Worm (Caenorhabditis elegans): ENCODE measurements around the gene srh-98.
A peak's percentile ranks its signal among the peaks of the same experiment; 100 is the strongest.

srh-98 gene

DNA sequence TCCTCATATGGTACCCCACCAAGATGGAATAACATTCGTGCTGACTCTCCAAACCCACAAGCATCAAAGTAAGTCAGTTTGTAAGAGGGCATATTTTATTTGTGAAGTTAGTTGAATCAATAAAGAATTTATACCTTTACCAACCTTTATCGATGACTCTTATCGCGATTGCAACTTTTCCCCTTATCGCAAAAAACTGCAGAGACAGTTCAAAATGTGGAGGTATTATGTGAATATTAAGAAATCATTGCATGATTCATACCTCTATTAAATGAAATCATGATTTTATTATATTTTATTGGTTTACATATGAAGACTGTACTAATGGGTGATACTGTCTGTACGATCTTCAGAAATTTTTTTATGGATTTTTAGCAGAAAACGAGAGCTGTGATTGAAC lies 3.4 kb downstream of the srh-98 start, which contains the start of gene gst-22:
Gene gst-22, minus strand, starts transcription at position 103 of the 400 bp plus-strand sequence.
- TF ChIP-seq pqm-1 (tag; optimal IDR thresholded peaks at IDR 0.05) (peak; percentile 97), unc-62 (GFP tag; optimal IDR thresholded peaks at IDR 0.05) (no peak), elt-2 (tag; optimal IDR thresholded peaks at IDR 0.05) (peak; percentile 92), ama-1 (optimal IDR thresholded peaks at IDR 0.05) (no peak), jun-1 (tag; optimal IDR thresholded peaks at IDR 0.05) (peak; percentile 48), ceh-28 (tag; optimal IDR thresholded peaks at IDR 0.05) (peak; percentile 2)

DNA sequence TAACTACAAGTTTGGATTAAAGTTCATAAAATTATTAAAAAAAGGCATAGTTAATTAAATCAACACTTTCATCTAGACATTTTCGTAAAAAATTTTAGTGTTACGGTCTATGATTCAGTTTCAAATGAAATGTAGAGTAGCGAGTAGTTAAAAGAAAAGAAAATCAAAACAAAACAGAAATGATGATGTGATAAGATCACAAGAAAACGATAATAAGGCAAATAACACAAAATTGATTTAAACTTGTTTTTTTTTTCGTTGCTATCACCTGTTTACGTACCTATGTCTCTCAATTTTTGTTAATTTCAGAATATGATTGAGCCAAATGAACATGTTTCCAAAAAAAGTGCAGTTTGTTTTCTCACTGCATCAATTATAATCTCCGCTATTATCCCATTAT lies 5.7 kb downstream of the srh-98 start, which contains the start of the genes F21H7.2 and F21H7.12:
Gene F21H7.2, minus strand, starts transcription at position 101 of the 400 bp plus-strand sequence.
Gene F21H7.12, plus strand, starts transcription at position 270 of the 400 bp plus-strand sequence.
- TF ChIP-seq elt-2 (tag; optimal IDR thresholded peaks at IDR 0.05) (no peak), nhr-43 (tag; optimal IDR thresholded peaks at IDR 0.05; ENCODE audit: poor library complexity, severe bottlenecking) (no peak), unc-62 (GFP tag; optimal IDR thresholded peaks at IDR 0.05) (no peak), ztf-11 (tag; optimal IDR thresholded peaks at IDR 0.05) (no peak), ZK546.5 (tag; optimal IDR thresholded peaks at IDR 0.05) (no peak), ama-1 (optimal IDR thresholded peaks at IDR 0.05) (no peak), R02D3.7 (tag; optimal IDR thresholded peaks at IDR 0.05) (no peak), nhr-76 (tag; optimal IDR thresholded peaks at IDR 0.05) (no peak), fos-1 (tag; optimal IDR thresholded peaks at IDR 0.05) (no peak), ceh-9 (tag; optimal IDR thresholded peaks at IDR 0.05) (no peak)

DNA sequence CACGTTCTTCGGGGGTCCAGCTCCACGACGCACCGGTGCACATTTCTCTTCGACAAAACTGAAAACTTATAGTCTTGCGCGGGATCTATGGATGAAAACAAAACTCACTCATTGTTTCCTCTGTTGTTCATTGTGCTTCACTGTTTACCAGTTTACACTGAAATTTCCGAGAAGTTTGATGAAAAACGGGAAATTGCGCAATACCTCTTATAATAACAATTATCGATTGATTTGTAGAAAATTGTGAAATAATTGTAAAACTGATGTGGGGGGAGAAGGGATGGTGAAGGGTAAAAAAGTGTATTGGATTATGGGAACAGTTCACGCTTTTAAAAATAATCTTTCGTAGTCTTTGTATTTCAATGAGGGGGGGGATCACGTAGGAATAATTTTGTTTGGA lies 6.1 kb downstream of the srh-98 start:
- TF ChIP-seq pha-4 (tag; optimal IDR thresholded peaks at IDR 0.05) (no peak), aly-2 (tag; optimal IDR thresholded peaks at IDR 0.05) (no peak)

DNA sequence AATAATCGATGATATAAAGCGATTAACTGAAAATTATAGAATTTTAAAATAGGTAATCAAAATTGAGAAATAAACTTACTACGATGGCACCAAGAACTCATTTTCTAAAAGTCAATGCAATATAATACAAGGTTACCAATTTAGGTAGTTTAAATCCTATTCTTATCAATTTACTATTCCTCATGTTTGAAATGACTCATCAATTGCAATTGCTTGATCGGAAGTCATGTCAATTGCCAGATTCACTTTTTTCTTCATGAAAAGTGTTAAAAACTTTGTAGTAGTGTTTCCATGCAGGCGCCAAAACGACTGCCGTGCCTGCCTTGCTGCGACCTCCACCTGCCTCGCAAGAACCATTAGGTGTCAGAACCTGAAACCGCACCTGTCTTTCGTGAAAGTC lies 9.0 kb downstream of the srh-98 start, which contains the start of gene F11A5.13:
Gene F11A5.13, minus strand, starts transcription at position 101 of the 400 bp plus-strand sequence.
- TF ChIP-seq ceh-82 (tag; optimal IDR thresholded peaks at IDR 0.05) (no peak), pha-4 (tag; optimal IDR thresholded peaks at IDR 0.05) (no peak), ZK546.5 (tag; optimal IDR thresholded peaks at IDR 0.05) (no peak), nfya-1 (tag; optimal IDR thresholded peaks at IDR 0.05; ENCODE audit: insufficient read depth) (no peak), mdl-1 (tag; optimal IDR thresholded peaks at IDR 0.05) (no peak), ceh-9 (tag; optimal IDR thresholded peaks at IDR 0.05) (no peak), elt-2 (tag; optimal IDR thresholded peaks at IDR 0.05) (no peak), fos-1 (tag; optimal IDR thresholded peaks at IDR 0.05) (no peak), elt-1 (tag; optimal IDR thresholded peaks at IDR 0.05) (no peak), R02D3.7 (tag; optimal IDR thresholded peaks at IDR 0.05) (no peak), ama-1 (optimal IDR thresholded peaks at IDR 0.05) (no peak), ceh-28 (tag; optimal IDR thresholded peaks at IDR 0.05) (no peak), ceh-16 (tag; optimal IDR thresholded peaks at IDR 0.05) (no peak), fkh-10 (GFP tag; optimal IDR thresholded peaks at IDR 0.05) (no peak), egl-5 (tag; optimal IDR thresholded peaks at IDR 0.05) (no peak), nhr-43 (tag; optimal IDR thresholded peaks at IDR 0.05; ENCODE audit: poor library complexity, severe bottlenecking) (no peak), mml-1 (tag; optimal IDR thresholded peaks at IDR 0.05) (no peak)

DNA sequence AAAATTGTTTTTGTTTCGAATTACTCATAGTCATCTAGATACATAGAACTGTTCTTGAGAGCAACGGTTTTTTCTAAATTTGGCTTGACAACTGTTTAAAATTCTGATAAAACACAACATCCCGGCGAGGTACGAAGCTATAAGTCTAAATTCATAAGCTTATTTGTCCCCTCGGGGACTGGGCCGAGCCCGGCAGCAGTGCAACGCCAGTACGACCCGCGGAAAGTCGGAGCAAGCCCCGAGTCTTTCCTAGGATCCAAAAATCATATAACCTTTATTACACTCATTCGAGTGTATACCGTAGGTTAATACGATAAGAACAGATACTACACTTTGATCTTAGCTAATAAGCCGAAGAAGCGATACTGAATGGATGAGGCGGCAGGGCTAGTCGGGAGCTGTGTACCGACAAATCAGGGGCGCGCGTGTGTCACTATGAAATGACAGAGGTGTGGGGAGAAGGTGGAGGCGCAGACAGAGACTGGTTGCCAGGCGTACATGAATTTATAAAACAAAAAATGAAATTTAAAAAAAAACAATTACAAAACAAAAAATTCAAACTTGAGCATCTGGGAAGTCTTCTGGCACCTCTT lies 9.9 kb downstream of the srh-98 start:
- TF ChIP-seq snpc-4 (tag; optimal IDR thresholded peaks at IDR 0.05), result peak; percentile 22
- no peak for TF ChIP-seq nhr-76 (tag; optimal IDR thresholded peaks at IDR 0.05)

DNA sequence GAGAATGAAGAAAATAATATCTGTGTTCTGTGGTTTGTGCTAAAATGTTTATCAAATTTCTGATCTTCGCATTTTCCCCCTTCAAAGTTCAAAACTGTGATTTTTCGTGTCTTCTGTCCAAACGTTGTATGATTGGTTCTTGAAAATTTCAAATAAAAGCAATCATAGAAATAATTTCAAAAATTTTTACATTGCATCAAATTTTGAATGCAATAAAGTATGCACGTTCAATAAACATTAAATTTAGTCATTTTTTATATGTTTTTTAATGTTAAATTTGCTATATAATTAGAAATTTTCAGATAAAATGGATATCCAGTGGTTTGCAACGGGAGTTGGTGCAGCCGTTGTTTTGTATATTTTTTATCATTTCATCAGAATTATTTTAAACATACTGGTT lies 11.5 kb downstream of the srh-98 start, which contains the start of gene stdh-2:
Gene stdh-2, plus strand, starts transcription at position 301 of the 400 bp plus-strand sequence.
- no peak for TF ChIP-seq ama-1 (optimal IDR thresholded peaks at IDR 0.05)
- no peak for TF ChIP-seq nhr-11 (tag; optimal IDR thresholded peaks at IDR 0.05)
- no peak for TF ChIP-seq ceh-28 (tag; optimal IDR thresholded peaks at IDR 0.05)
- TF ChIP-seq nhr-12 (tag; optimal IDR thresholded peaks at IDR 0.05), result no peak
- no peak for TF ChIP-seq pha-4 (tag; optimal IDR thresholded peaks at IDR 0.05)
- TF ChIP-seq daf-12 (tag; optimal IDR thresholded peaks at IDR 0.05), result no peak
- TF ChIP-seq fkh-10 (GFP tag; optimal IDR thresholded peaks at IDR 0.05), result no peak
- TF ChIP-seq ztf-4 (tag; optimal IDR thresholded peaks at IDR 0.05), result no peak
- no peak for TF ChIP-seq ceh-16 (tag; optimal IDR thresholded peaks at IDR 0.05)
- TF ChIP-seq nhr-43 (tag; optimal IDR thresholded peaks at IDR 0.05; ENCODE audit: poor library complexity, severe bottlenecking), result no peak
- no peak for TF ChIP-seq ztf-11 (tag; optimal IDR thresholded peaks at IDR 0.05)
- TF ChIP-seq hmg-11 (tag; optimal IDR thresholded peaks at IDR 0.05), result no peak
- TF ChIP-seq lsy-12 (tag; optimal IDR thresholded peaks at IDR 0.05), result no peak
- no peak for TF ChIP-seq ZK546.5 (tag; optimal IDR thresholded peaks at IDR 0.05)
- TF ChIP-seq nfya-1 (tag; optimal IDR thresholded peaks at IDR 0.05; ENCODE audit: insufficient read depth), result no peak
- TF ChIP-seq mdl-1 (tag; optimal IDR thresholded peaks at IDR 0.05), result no peak

All from whole organism, L3 larva.